Fruit fly (Drosophila melanogaster): ENCODE data around the gene CG31855.

The CG31855 gene

dm6 chr2L:13399565-13399964 lies 30.6 kb downstream of the CG31855 start:
- TF ChIP-seq psq (GFP tag; optimal IDR thresholded peaks at IDR 0.05), result no peak
- no peak for TF ChIP-seq sage (GFP tag; optimal IDR thresholded peaks at IDR 0.05)
- no peak for TF ChIP-seq sv (GFP tag; optimal IDR thresholded peaks at IDR 0.05)
- no peak for TF ChIP-seq ey (GFP tag; optimal IDR thresholded peaks at IDR 0.05)

dm6 chr2L:13411566-13411965 lies 42.6 kb downstream of the CG31855 start, which contains the start of gene Vm34Ca:
TSS of gene Vm34Ca (minus strand) at chr2L:13411631.
- TF ChIP-seq Abd-B (GFP tag; optimal IDR thresholded peaks at IDR 0.05) (no peak), GATAd (GFP tag; optimal IDR thresholded peaks at IDR 0.05) (no peak), jim (GFP tag; optimal IDR thresholded peaks at IDR 0.05) (no peak)

dm6 chr2L:13412219-13412618 lies 43.2 kb downstream of the CG31855 start, which contains the start of gene Flad2:
TSS of gene Flad2 (plus strand) at chr2L:13412519.
- TF ChIP-seq sage (GFP tag; optimal IDR thresholded peaks at IDR 0.05) (no peak), HLH106 (tag; optimal IDR thresholded peaks at IDR 0.05) (no peak), brk (GFP tag; optimal IDR thresholded peaks at IDR 0.05) (no peak)

- TF ChIP-seq ey (GFP tag; optimal IDR thresholded peaks at IDR 0.05), result no peak
- TF ChIP-seq Vsx2 (GFP tag; optimal IDR thresholded peaks at IDR 0.05; ENCODE audit: partially characterized antibody), result peak; percentile 7
- TF ChIP-seq usp (GFP tag; optimal IDR thresholded peaks at IDR 0.05), result no peak
- no peak for TF ChIP-seq Dfd (GFP tag; optimal IDR thresholded peaks at IDR 0.05)
Measured at dm6 chr2L:13414525-13415481, 45.8 kb downstream of the CG31855 start, which contains the start of the genes CG16956, CG42784 and CG43850. TSS of gene CG16956 (minus strand) at chr2L:13414575. TSS of gene CG42784 (plus strand) at chr2L:13415431. TSS of gene CG43850 (plus strand) at chr2L:13415431.
